Fruit fly (Drosophila melanogaster) whole organism: ENCODE measurements around the gene Mettl5.

Source experiments
- CG8478 ChIP-seq: fragments of >200 bp; optimal IDR thresholded peaks from 2 replicates; lab custom pipeline; 2018; ENCODE audit warnings: inconsistent platforms
- Dll ChIP-seq: fragments of >200 bp; optimal IDR thresholded peaks from 2 replicates; lab custom pipeline; 2017
- psq ChIP-seq: fragments of >200 bp; optimal IDR thresholded peaks from 2 replicates; lab custom pipeline; 2017
- usp ChIP-seq: fragments of >200 bp; optimal IDR thresholded peaks from 2 replicates; lab custom pipeline; 2017; ENCODE audit warnings: missing biosample characterization, missing genetic modification characterization, mixed read lengths

dm6 chr3L:19216377-19216776 lies 47.2 kb upstream of the Mettl5 start:
- TF ChIP-seq CG8478 (lab: Kevin White, UChicago), result no peak
- TF ChIP-seq psq (lab: Kevin White, UChicago), result no peak
- TF ChIP-seq usp (GFP tag; lab: Kevin White, UChicago), result no peak
- TF ChIP-seq Dll (lab: Kevin White, UChicago), result no peak
